Worm (Caenorhabditis elegans) whole organism, mixed stage, embryonic: Measurements from ENCODE around the gene srh-248.
"Not testable (repeated sequence)": the region's sequence is repeated elsewhere in the genome, so short reads cannot be mapped to it uniquely, and the experiment has no call there.

Experiments
- M03D4.4 ChIP-seq: sonication (generic microtip); optimal IDR thresholded peaks from 2 replicates; lab custom pipeline; 2017; ENCODE audit warnings: mild to moderate bottlenecking, missing genetic modification characterization, missing compliant biosample characterization
- bed-3 ChIP-seq: fragments of 200-800 bp; sonication (Bioruptor generic); optimal IDR thresholded peaks from 3 replicates; lab custom pipeline; 2018; ENCODE audit warnings: mild to moderate bottlenecking, missing genetic modification characterization, moderate library complexity, missing compliant biosample characterization
- blmp-1 ChIP-seq: fragments of 150-350 bp; optimal IDR thresholded peaks from 2 replicates; lab custom pipeline; 2014; ENCODE audit warnings: missing biosample characterization, missing genetic modification characterization
- ceh-39 ChIP-seq: fragments of 150-350 bp; optimal IDR thresholded peaks from 2 replicates; lab custom pipeline; 2014; ENCODE audit warnings: missing biosample characterization, missing genetic modification characterization
- ceh-43 ChIP-seq: fragments of 200-800 bp; sonication (Bioruptor generic); optimal IDR thresholded peaks from 2 replicates; lab custom pipeline; 2018; ENCODE audit warnings: mild to moderate bottlenecking, missing genetic modification characterization, moderate library complexity, missing compliant biosample characterization
- ceh-83 ChIP-seq: fragments of 200-800 bp; sonication (Bioruptor generic); optimal IDR thresholded peaks from 2 replicates; lab custom pipeline; 2018; ENCODE audit warnings: mild to moderate bottlenecking, missing genetic modification characterization, missing compliant biosample characterization
- ces-1 ChIP-seq: fragments of 150-350 bp; optimal IDR thresholded peaks from 2 replicates; lab custom pipeline; 2014; ENCODE audit warnings: missing biosample characterization, missing genetic modification reagents, missing genetic modification characterization
- cnd-1 ChIP-seq: fragments of 200-800 bp; sonication (Bioruptor generic); optimal IDR thresholded peaks from 2 replicates; lab custom pipeline; 2018; ENCODE audit warnings: mild to moderate bottlenecking, missing genetic modification characterization, missing compliant biosample characterization
- drap-1 ChIP-seq: fragments of 200-800 bp; sonication (Bioruptor generic); optimal IDR thresholded peaks from 3 replicates; lab custom pipeline; 2018; ENCODE audit warnings: mild to moderate bottlenecking, missing genetic modification characterization, missing compliant biosample characterization
- elt-1 ChIP-seq: sonication (generic microtip); optimal IDR thresholded peaks from 2 replicates; lab custom pipeline; 2017; ENCODE audit warnings: missing genetic modification characterization, mild to moderate bottlenecking, missing compliant biosample characterization, antibody characterized with exemption, moderate library complexity, borderline replicate concordance; ENCODE audit not compliant: insufficient read depth
- elt-3 ChIP-seq: fragments of 150-350 bp; optimal IDR thresholded peaks from 2 replicates; lab custom pipeline; 2014; ENCODE audit warnings: missing biosample characterization, missing genetic modification characterization
- flh-1 ChIP-seq: fragments of 200-800 bp; sonication (Bioruptor generic); optimal IDR thresholded peaks from 2 replicates; lab custom pipeline; 2018; ENCODE audit warnings: mild to moderate bottlenecking, missing genetic modification characterization, moderate library complexity, missing compliant biosample characterization
- ham-2 ChIP-seq: fragments of 200-800 bp; sonication (Bioruptor generic); optimal IDR thresholded peaks from 2 replicates; lab custom pipeline; 2018; ENCODE audit warnings: mild to moderate bottlenecking, missing genetic modification characterization, missing compliant biosample characterization
- hlh-1 ChIP-seq: fragments of 150-350 bp; optimal IDR thresholded peaks from 2 replicates; lab custom pipeline; 2014; ENCODE audit warnings: missing biosample characterization, missing genetic modification reagents, missing genetic modification characterization
- lin-13 ChIP-seq: fragments of 150-350 bp; optimal IDR thresholded peaks from 2 replicates; lab custom pipeline; 2014; ENCODE audit warnings: missing biosample characterization, missing genetic modification characterization
- lin-32 ChIP-seq: fragments of 200-800 bp; sonication (Bioruptor generic); optimal IDR thresholded peaks from 2 replicates; lab custom pipeline; 2018; ENCODE audit warnings: mild to moderate bottlenecking, missing genetic modification characterization, missing compliant biosample characterization
- lsy-2 ChIP-seq: fragments of 150-350 bp; optimal IDR thresholded peaks from 2 replicates; lab custom pipeline; 2014; ENCODE audit warnings: missing biosample characterization, missing genetic modification characterization
- mab-5 ChIP-seq: fragments of 150-350 bp; optimal IDR thresholded peaks from 2 replicates; lab custom pipeline; 2014; ENCODE audit warnings: missing biosample characterization, missing genetic modification characterization
- mep-1 ChIP-seq: fragments of 150-350 bp; optimal IDR thresholded peaks from 2 replicates; lab custom pipeline; 2017; ENCODE audit warnings: missing biosample characterization, missing genetic modification reagents, missing genetic modification characterization, inconsistent platforms
- mls-2 ChIP-seq: sonication (generic microtip); optimal IDR thresholded peaks from 2 replicates; lab custom pipeline; 2016; ENCODE audit warnings: mild to moderate bottlenecking, missing genetic modification characterization, moderate library complexity, missing compliant biosample characterization
- nhr-12 ChIP-seq: fragments of 150-350 bp; optimal IDR thresholded peaks from 2 replicates; lab custom pipeline; 2014; ENCODE audit warnings: missing biosample characterization, missing genetic modification characterization
- nhr-2 ChIP-seq: fragments of 150-350 bp; optimal IDR thresholded peaks from 2 replicates; lab custom pipeline; 2014; ENCODE audit warnings: missing biosample characterization, missing genetic modification characterization
- nhr-237 ChIP-seq: fragments of 150-350 bp; optimal IDR thresholded peaks from 2 replicates; lab custom pipeline; 2014; ENCODE audit warnings: missing biosample characterization, missing genetic modification characterization
- nhr-76 ChIP-seq: sonication (generic microtip); optimal IDR thresholded peaks from 2 replicates; lab custom pipeline; 2017; ENCODE audit warnings: missing biosample characterization, missing genetic modification characterization
- pha-4 ChIP-seq: fragments of 150-350 bp; optimal IDR thresholded peaks from 2 replicates; lab custom pipeline; 2018; ENCODE audit warnings: missing biosample characterization, missing genetic modification reagents, missing genetic modification characterization
- sem-2 ChIP-seq: fragments of 200-800 bp; sonication (Bioruptor generic); optimal IDR thresholded peaks from 2 replicates; lab custom pipeline; 2018; ENCODE audit warnings: mild to moderate bottlenecking, missing genetic modification characterization, missing compliant biosample characterization
- snpc-4 ChIP-seq: fragments of 150-350 bp; optimal IDR thresholded peaks from 2 replicates; lab custom pipeline; 2014; ENCODE audit warnings: missing biosample characterization, missing genetic modification characterization
- tbx-8 ChIP-seq: fragments of 200-800 bp; sonication (Bioruptor generic); optimal IDR thresholded peaks from 2 replicates; lab custom pipeline; 2018; ENCODE audit warnings: mild to moderate bottlenecking, missing genetic modification characterization, moderate library complexity, missing compliant biosample characterization
- unc-120 ChIP-seq: sonication (generic microtip); optimal IDR thresholded peaks from 2 replicates; lab custom pipeline; 2017; ENCODE audit warnings: missing genetic modification characterization, missing compliant biosample characterization; ENCODE audit not compliant: poor library complexity, severe bottlenecking
- unc-39 ChIP-seq: fragments of 150-350 bp; optimal IDR thresholded peaks from 2 replicates; lab custom pipeline; 2014; ENCODE audit warnings: missing biosample characterization, missing genetic modification characterization
- unc-62 ChIP-seq: fragments of 150-350 bp; optimal IDR thresholded peaks from 2 replicates; lab custom pipeline; 2014; ENCODE audit warnings: missing biosample characterization, missing genetic modification reagents, missing genetic modification characterization
- zip-8 ChIP-seq: fragments of 150-350 bp; optimal IDR thresholded peaks from 2 replicates; lab custom pipeline; 2014; ENCODE audit warnings: missing biosample characterization, missing genetic modification characterization
- ztf-11 ChIP-seq: fragments of 150-350 bp; optimal IDR thresholded peaks from 2 replicates; lab custom pipeline; 2014; ENCODE audit warnings: missing biosample characterization, missing genetic modification characterization

Gene srh-248

ce11 chrV:2952102-2952501, 3.1 kb downstream of the srh-248 start, which contains the start of gene srw-122:
TSS of gene srw-122 (minus strand) at chrV:2952202.
- TF ChIP-seq elt-3; zip-8 (tag; lab: Kevin White, UChicago); ces-1: not testable (repeated sequence)

- TF ChIP-seq ceh-83 (no peak), nhr-237 (tag; lab: Kevin White, UChicago) (no peak), unc-120 (tag; lab: Kevin White, UChicago) (no peak), nhr-2 (no peak), tbx-8 (GFP tag; lab: Kevin White, UChicago) (no peak), bed-3 (no peak), ztf-11 (no peak), lsy-2 (tag; lab: Kevin White, UChicago) (no peak), ham-2 (GFP tag; lab: Kevin White, UChicago) (no peak), cnd-1 (tag; lab: Kevin White, UChicago) (no peak), mep-1 (tag; lab: Kevin White, UChicago) (no peak), nhr-12 (no peak), lin-13 (tag; lab: Kevin White, UChicago) (no peak)
- TF ChIP-seq, all 35 proteins: peak for 0
These were observed 9.6 kb downstream of the srh-248 start, which contains the start of gene srh-87 for ce11 chrV:2945602-2946001. TSS of gene srh-87 (minus strand) at chrV:2945702.

- TF ChIP-seq nhr-12 (no peak), ceh-43 (no peak), M03D4.4 (tag; lab: Kevin White, UChicago) (no peak), flh-1 (GFP tag; lab: Kevin White, UChicago) (no peak), zip-8 (tag; lab: Kevin White, UChicago) (no peak), unc-39 (tag; lab: Kevin White, UChicago) (no peak), lsy-2 (tag; lab: Kevin White, UChicago) (no peak), unc-120 (tag; lab: Kevin White, UChicago) (no peak), drap-1 (GFP tag; lab: Kevin White, UChicago) (no peak), lin-32 (GFP tag; lab: Kevin White, UChicago) (no peak), unc-62 (no peak), elt-3 (no peak), ztf-11 (no peak), cnd-1 (tag; lab: Kevin White, UChicago) (no peak), nhr-2 (no peak), mls-2 (tag; lab: Kevin White, UChicago) (no peak), nhr-76 (tag; lab: Kevin White, UChicago) (no peak), snpc-4 (tag; lab: Kevin White, UChicago) (no peak)
These were observed 11.4 kb downstream of the srh-248 start, which contains the start of gene srw-137 for ce11 chrV:2943859-2944258. TSS of gene srw-137 (minus strand) at chrV:2943959.

- TF ChIP-seq flh-1 (GFP tag; lab: Kevin White, UChicago) (no peak), unc-39 (tag; lab: Kevin White, UChicago) (no peak), ceh-83 (no peak), elt-3 (no peak), pha-4 (no peak), drap-1 (GFP tag; lab: Kevin White, UChicago) (no peak), lin-13 (tag; lab: Kevin White, UChicago) (no peak), cnd-1 (tag; lab: Kevin White, UChicago) (no peak), lsy-2 (tag; lab: Kevin White, UChicago) (no peak), nhr-237 (tag; lab: Kevin White, UChicago) (no peak), mab-5 (tag; lab: Kevin White, UChicago) (no peak)
These were observed 13.0 kb downstream of the srh-248 start for ce11 chrV:2942247-2942646.

ce11 chrV:2941405-2941804, 13.8 kb downstream of the srh-248 start, which contains the start of gene srw-143:
TSS of gene srw-143 (minus strand) at chrV:2941505.
- no peak for TF ChIP-seq unc-62
- TF ChIP-seq nhr-2, result no peak
- TF ChIP-seq flh-1 (GFP tag; lab: Kevin White, UChicago), result no peak
- TF ChIP-seq zip-8 (tag; lab: Kevin White, UChicago), result no peak
- TF ChIP-seq elt-3, result no peak
- no peak for TF ChIP-seq M03D4.4 (tag; lab: Kevin White, UChicago)
- TF ChIP-seq elt-1 (tag; lab: Kevin White, UChicago), result no peak

- TF ChIP-seq ceh-39 (tag; lab: Kevin White, UChicago), result no peak
- TF ChIP-seq nhr-12, result no peak
- TF ChIP-seq zip-8 (tag; lab: Kevin White, UChicago), result no peak
- TF ChIP-seq drap-1 (GFP tag; lab: Kevin White, UChicago), result no peak
- TF ChIP-seq ceh-43, result no peak
- no peak for TF ChIP-seq tbx-8 (GFP tag; lab: Kevin White, UChicago)
- TF ChIP-seq blmp-1 (tag; lab: Kevin White, UChicago), result no peak
- TF ChIP-seq mab-5 (tag; lab: Kevin White, UChicago), result no peak
- TF ChIP-seq lin-32 (GFP tag; lab: Kevin White, UChicago), result no peak
- no peak for TF ChIP-seq ham-2 (GFP tag; lab: Kevin White, UChicago)
- no peak for TF ChIP-seq M03D4.4 (tag; lab: Kevin White, UChicago)
- TF ChIP-seq lsy-2 (tag; lab: Kevin White, UChicago), result no peak
- no peak for TF ChIP-seq ceh-83
- TF ChIP-seq bed-3, result no peak
- no peak for TF ChIP-seq hlh-1 (tag; lab: Kevin White, UChicago)
- no peak for TF ChIP-seq sem-2 (GFP tag; lab: Kevin White, UChicago)
- no peak for TF ChIP-seq nhr-76 (tag; lab: Kevin White, UChicago)
- TF ChIP-seq lin-13 (tag; lab: Kevin White, UChicago), result no peak
These were observed 16.7 kb downstream of the srh-248 start, which contains the start of gene srw-141 for ce11 chrV:2938497-2938896. TSS of gene srw-141 (minus strand) at chrV:2938597.
